Fruit fly (Drosophila melanogaster) Kc167 (cell line): ENCODE data around the gene lin-28.

Experiments used
- Myc ChIP-seq: fragments of >200 bp; optimal IDR thresholded peaks from 2 replicates; lab custom pipeline; 2017; ENCODE audit warnings: missing external identifiers
- Sin3A ChIP-seq: fragments of >200 bp; optimal IDR thresholded peaks from 2 replicates; lab custom pipeline; 2018; ENCODE audit warnings: missing external identifiers
- insv ChIP-seq: fragments of >200 bp; optimal IDR thresholded peaks from 3 replicates; lab custom pipeline; 2018; ENCODE audit warnings: missing external identifiers

dm6 chr3L:5634188-5634894 is 20.1 kb upstream of the lin-28 start:
- TF ChIP-seq Sin3A (lab: Kevin White, UChicago) (no peak), Myc (no peak), insv (no peak)
